Worm (Caenorhabditis elegans) whole organism, L4/young adult: Measurements from ENCODE around the gene F58A4.6.

Experiments
- W03F9.2 ChIP-seq: fragments of 150-350 bp; optimal IDR thresholded peaks from 2 replicates; lab custom pipeline; 2014; ENCODE audit warnings: missing biosample characterization, missing genetic modification characterization
- him-1 ChIP-seq: sonication (generic microtip); optimal IDR thresholded peaks from 2 replicates; lab custom pipeline; 2016; ENCODE audit warnings: missing genotype, missing genetic modification reagents, missing genetic modification characterization, missing compliant biosample characterization

DNA sequence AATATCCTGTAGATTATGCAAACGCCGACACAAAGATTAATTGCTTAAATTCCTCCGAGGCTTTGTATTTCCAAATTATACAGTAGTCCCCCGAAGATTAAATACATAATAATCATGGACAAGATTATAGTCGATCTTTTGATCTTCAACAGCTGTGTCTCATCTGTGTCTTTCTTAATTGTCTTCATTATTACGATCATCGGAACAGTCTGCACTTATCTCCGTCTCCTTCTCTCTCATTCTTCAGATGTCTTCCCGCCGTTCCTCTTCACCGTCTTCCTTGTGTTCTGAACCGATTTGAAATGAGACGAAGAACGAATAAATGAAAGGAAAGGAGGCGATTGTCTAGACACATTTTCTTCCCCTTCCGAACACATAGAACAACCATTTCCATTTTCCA lies 46.8 kb downstream of the F58A4.6 start:
- TF ChIP-seq him-1 (tag; lab: Kevin White, UChicago) (no peak), W03F9.2 (tag; lab: Kevin White, UChicago) (no peak)
